Worm (Caenorhabditis elegans) whole organism, late embryonic: ENCODE measurements around the gene C05E11.3.
A peak's percentile ranks its signal among the peaks of the same experiment; 100 is the strongest.

Experiments
- C08G9.2 ChIP-seq: sonication (generic microtip); optimal IDR thresholded peaks from 2 replicates; lab custom pipeline; 2016; ENCODE audit warnings: mild to moderate bottlenecking, missing genetic modification characterization, moderate library complexity, missing compliant biosample characterization
- C38D4.7 ChIP-seq: fragments of 200-800 bp; sonication (Bioruptor generic); optimal IDR thresholded peaks from 2 replicates; lab custom pipeline; 2018; ENCODE audit warnings: mild to moderate bottlenecking, missing genetic modification characterization, moderate library complexity, missing compliant biosample characterization
- F13H6.1 ChIP-seq: sonication (generic microtip); optimal IDR thresholded peaks from 2 replicates; lab custom pipeline; 2016; ENCODE audit warnings: missing genetic modification characterization, missing compliant biosample characterization
- K02D7.2 ChIP-seq: sonication (generic microtip); optimal IDR thresholded peaks from 2 replicates; lab custom pipeline; 2017; ENCODE audit warnings: mild to moderate bottlenecking, missing genetic modification characterization, missing compliant biosample characterization
- T23F11.4 ChIP-seq: fragments of 200-800 bp; sonication (Bioruptor generic); optimal IDR thresholded peaks from 2 replicates; lab custom pipeline; 2018; ENCODE audit warnings: mild to moderate bottlenecking, missing genetic modification characterization, missing compliant biosample characterization
- Y22D7AL.16 ChIP-seq: sonication (generic microtip); optimal IDR thresholded peaks from 2 replicates; lab custom pipeline; 2016; ENCODE audit warnings: missing genetic modification characterization, missing compliant biosample characterization
- ahr-1 ChIP-seq: sonication (generic microtip); optimal IDR thresholded peaks from 2 replicates; lab custom pipeline; 2016; ENCODE audit warnings: missing genetic modification characterization, missing compliant biosample characterization
- ceh-14 ChIP-seq: sonication (generic microtip); optimal IDR thresholded peaks from 2 replicates; lab custom pipeline; 2016; ENCODE audit warnings: missing genotype, missing genetic modification characterization, missing compliant biosample characterization
- ceh-18 ChIP-seq: sonication (generic microtip); optimal IDR thresholded peaks from 2 replicates; lab custom pipeline; 2016; ENCODE audit warnings: missing genetic modification characterization, missing compliant biosample characterization
- ceh-19 ChIP-seq: fragments of 200-800 bp; sonication (Bioruptor generic); optimal IDR thresholded peaks from 2 replicates; lab custom pipeline; 2018; ENCODE audit warnings: mild to moderate bottlenecking, missing genetic modification characterization, missing compliant biosample characterization
- ceh-2 ChIP-seq: sonication (generic microtip); optimal IDR thresholded peaks from 2 replicates; lab custom pipeline; 2016; ENCODE audit warnings: missing genotype, missing genetic modification characterization, missing compliant biosample characterization
- ceh-24 ChIP-seq: sonication (generic microtip); optimal IDR thresholded peaks from 2 replicates; lab custom pipeline; 2016; ENCODE audit warnings: mild to moderate bottlenecking, missing genetic modification characterization, missing compliant biosample characterization
- ceh-31 ChIP-seq: sonication (generic microtip); optimal IDR thresholded peaks from 2 replicates; lab custom pipeline; 2016; ENCODE audit warnings: missing genetic modification characterization, missing compliant biosample characterization
- ceh-34 ChIP-seq: sonication (generic microtip); optimal IDR thresholded peaks from 2 replicates; lab custom pipeline; 2016; ENCODE audit warnings: mild to moderate bottlenecking, missing genetic modification characterization, missing compliant biosample characterization
- ceh-45 ChIP-seq: fragments of 200-800 bp; sonication (Bioruptor generic); IDR thresholded peaks from 2 replicates; pipeline ENCODE4 v1.3.6; 2022; ENCODE audit warnings: missing genetic modification reagents, missing genetic modification characterization, missing compliant biosample characterization
- ceh-48 ChIP-seq: sonication (generic microtip); optimal IDR thresholded peaks from 2 replicates; lab custom pipeline; 2016; ENCODE audit warnings: missing genetic modification characterization, inconsistent platforms, missing compliant biosample characterization
- ceh-6 ChIP-seq: fragments of 200-800 bp; sonication (Bioruptor generic); optimal IDR thresholded peaks from 2 replicates; lab custom pipeline; 2018; ENCODE audit warnings: mild to moderate bottlenecking, missing genetic modification characterization, missing compliant biosample characterization
- che-1 ChIP-seq: sonication (generic microtip); optimal IDR thresholded peaks from 2 replicates; lab custom pipeline; 2016; ENCODE audit warnings: mild to moderate bottlenecking, missing genetic modification characterization, missing compliant biosample characterization
- dve-1 ChIP-seq: sonication (generic microtip); optimal IDR thresholded peaks from 2 replicates; lab custom pipeline; 2017; ENCODE audit warnings: antibody characterized with exemption, mild to moderate bottlenecking, missing genetic modification characterization, missing compliant biosample characterization
- eyg-1 ChIP-seq: sonication (generic microtip); optimal IDR thresholded peaks from 2 replicates; lab custom pipeline; 2016; ENCODE audit warnings: missing genotype, missing genetic modification characterization, missing compliant biosample characterization
- gmeb-2 ChIP-seq: sonication (generic microtip); optimal IDR thresholded peaks from 2 replicates; lab custom pipeline; 2016; ENCODE audit warnings: missing genetic modification characterization, inconsistent platforms, missing compliant biosample characterization
- hlh-13 ChIP-seq: fragments of 200-800 bp; sonication (Bioruptor generic); optimal IDR thresholded peaks from 2 replicates; lab custom pipeline; 2018; ENCODE audit warnings: mild to moderate bottlenecking, missing genetic modification characterization, missing compliant biosample characterization
- hlh-30 ChIP-seq: sonication (generic microtip); optimal IDR thresholded peaks from 2 replicates; lab custom pipeline; 2017; ENCODE audit warnings: antibody characterized with exemption, missing genetic modification characterization, missing compliant biosample characterization; ENCODE audit not compliant: insufficient read depth
- lin-11 ChIP-seq: fragments of 200-800 bp; sonication (Bioruptor generic); optimal IDR thresholded peaks from 2 replicates; lab custom pipeline; 2018; ENCODE audit warnings: mild to moderate bottlenecking, missing genetic modification characterization, missing compliant biosample characterization
- mec-3 ChIP-seq: sonication (generic microtip); optimal IDR thresholded peaks from 2 replicates; lab custom pipeline; 2016; ENCODE audit warnings: borderline replicate concordance, missing genetic modification characterization, missing compliant biosample characterization
- nfya-1 ChIP-seq: sonication (generic microtip); optimal IDR thresholded peaks from 2 replicates; lab custom pipeline; 2017; ENCODE audit warnings: missing genetic modification characterization, mild to moderate bottlenecking, missing compliant biosample characterization, antibody characterized with exemption, moderate library complexity
- pat-9 ChIP-seq: fragments of 200-800 bp; sonication (Bioruptor generic); optimal IDR thresholded peaks from 2 replicates; lab custom pipeline; 2018; ENCODE audit warnings: mild to moderate bottlenecking, missing genetic modification characterization, moderate library complexity, missing compliant biosample characterization
- pha-2 ChIP-seq: sonication (generic microtip); optimal IDR thresholded peaks from 2 replicates; lab custom pipeline; 2017; ENCODE audit warnings: mild to moderate bottlenecking, missing genetic modification characterization, missing compliant biosample characterization
- ref-2 ChIP-seq: sonication (generic microtip); optimal IDR thresholded peaks from 2 replicates; lab custom pipeline; 2016; ENCODE audit warnings: missing genetic modification characterization, missing compliant biosample characterization
- rnt-1 ChIP-seq: sonication (generic microtip); optimal IDR thresholded peaks from 2 replicates; lab custom pipeline; 2016; ENCODE audit warnings: missing genetic modification characterization, missing compliant biosample characterization
- sdc-2 ChIP-seq: sonication (generic microtip); optimal IDR thresholded peaks from 2 replicates; lab custom pipeline; 2016; ENCODE audit warnings: missing genotype, missing genetic modification characterization, missing compliant biosample characterization
- sox-2 ChIP-seq: fragments of 200-800 bp; sonication (Bioruptor generic); IDR thresholded peaks from 2 replicates; pipeline ENCODE4 v1.3.6; 2022; ENCODE audit warnings: missing genetic modification reagents, missing genetic modification characterization, missing compliant biosample characterization
- sox-4 ChIP-seq: sonication (generic microtip); optimal IDR thresholded peaks from 2 replicates; lab custom pipeline; 2017; ENCODE audit warnings: mild to moderate bottlenecking, missing genetic modification characterization, inconsistent platforms, missing compliant biosample characterization
- tbx-2 ChIP-seq: sonication (generic microtip); optimal IDR thresholded peaks from 2 replicates; lab custom pipeline; 2016; ENCODE audit warnings: missing genetic modification characterization, missing compliant biosample characterization
- unc-42 ChIP-seq: sonication (generic microtip); optimal IDR thresholded peaks from 2 replicates; lab custom pipeline; 2016; ENCODE audit warnings: missing genotype, missing genetic modification characterization, missing compliant biosample characterization
- unc-55 ChIP-seq: sonication (generic microtip); optimal IDR thresholded peaks from 2 replicates; lab custom pipeline; 2017; ENCODE audit warnings: missing biosample characterization, missing genetic modification reagents, missing genetic modification characterization
- zip-5 ChIP-seq: sonication (generic microtip); optimal IDR thresholded peaks from 2 replicates; lab custom pipeline; 2016; ENCODE audit warnings: missing genetic modification characterization, missing compliant biosample characterization
- ztf-16 ChIP-seq: sonication (generic microtip); optimal IDR thresholded peaks from 2 replicates; lab custom pipeline; 2017; ENCODE audit warnings: missing genetic modification characterization, missing compliant biosample characterization

C05E11.3 gene

ce11 chrX:4600987-4601386 is 22.9 kb downstream of the C05E11.3 start:
- TF ChIP-seq eyg-1 (tag; lab: Kevin White, UChicago) (no peak), hlh-13 (GFP tag; lab: Kevin White, UChicago) (no peak), sox-4 (tag; lab: Kevin White, UChicago) (no peak), C08G9.2 (tag; lab: Kevin White, UChicago) (no peak), mec-3 (no peak), ceh-45 (GFP tag; lab: Robert Waterston, UW) (no peak), dve-1 (no peak)

ce11 chrX:4604185-4604584 is 26.1 kb downstream of the C05E11.3 start:
- TF ChIP-seq che-1 (tag; lab: Kevin White, UChicago) (no peak), gmeb-2 (tag; lab: Kevin White, UChicago) (no peak), pat-9 (tag; lab: Kevin White, UChicago) (no peak), lin-11 (tag; lab: Kevin White, UChicago) (no peak)

ce11 chrX:4605828-4606227 is 27.8 kb downstream of the C05E11.3 start, which contains the start of gene spat-3:
spat-3 (minus strand) TSS chrX:4605928.
- TF ChIP-seq ceh-34 (tag; lab: Kevin White, UChicago), result no peak
- no peak for TF ChIP-seq zip-5 (tag; lab: Kevin White, UChicago)

ce11 chrX:4606389-4606880 is 28.4 kb downstream of the C05E11.3 start:
- peak; percentile 54 for TF ChIP-seq ref-2
- TF ChIP-seq unc-55 (GFP tag; lab: Kevin White, UChicago), result peak; percentile 41
- TF ChIP-seq ceh-2, result peak; percentile 32
- peak; percentile 51 for TF ChIP-seq sdc-2
- TF ChIP-seq K02D7.2, result peak; percentile 36
- TF ChIP-seq ceh-48 (tag; lab: Kevin White, UChicago), result peak; percentile 32
- peak; percentile 56 for TF ChIP-seq rnt-1
- TF ChIP-seq ahr-1, result peak; percentile 13
- peak; percentile 53 for TF ChIP-seq tbx-2 (tag; lab: Kevin White, UChicago)
- TF ChIP-seq ceh-14 (tag; lab: Kevin White, UChicago), result peak; percentile 21
- TF ChIP-seq ceh-45 (GFP tag; lab: Robert Waterston, UW), result 0 out of 2 replicates have a peak, but pooled peaks have one; percentile 41
- TF ChIP-seq gmeb-2 (tag; lab: Kevin White, UChicago), result peak; percentile 73
- TF ChIP-seq T23F11.4 (GFP tag; lab: Kevin White, UChicago), result peak; percentile 87
- peak; percentile 85 for TF ChIP-seq ceh-19 (GFP tag; lab: Kevin White, UChicago)
- peak; percentile 57 for TF ChIP-seq ztf-16 (tag; lab: Kevin White, UChicago)
- peak; percentile 73 for TF ChIP-seq sox-4 (tag; lab: Kevin White, UChicago)
- TF ChIP-seq ceh-34 (tag; lab: Kevin White, UChicago), result peak; percentile 56
- TF ChIP-seq ceh-6 (GFP tag; lab: Kevin White, UChicago), result peak; percentile 80
- TF ChIP-seq hlh-30, result peak; percentile 8
- TF ChIP-seq F13H6.1 (tag; lab: Kevin White, UChicago), result peak; percentile 39
- peak; percentile 48 for TF ChIP-seq nfya-1 (tag; lab: Kevin White, UChicago)
- peak; percentile 86 for TF ChIP-seq ceh-18 (tag; lab: Kevin White, UChicago)
- TF ChIP-seq che-1 (tag; lab: Kevin White, UChicago), result peak; percentile 61
- peak; percentile 9 for TF ChIP-seq hlh-13 (GFP tag; lab: Kevin White, UChicago)
- TF ChIP-seq sox-2 (GFP tag; lab: Robert Waterston, UW), result peak; percentile 14; the same call in 1 of the 2 replicates
- peak; percentile 51 for TF ChIP-seq lin-11 (tag; lab: Kevin White, UChicago)
- peak; percentile 37 for TF ChIP-seq ceh-24 (tag; lab: Kevin White, UChicago)
- peak; percentile 72 for TF ChIP-seq pha-2 (tag; lab: Kevin White, UChicago)
- TF ChIP-seq C38D4.7, result peak; percentile 63
- TF ChIP-seq unc-42 (tag; lab: Kevin White, UChicago), result peak; percentile 72
- peak; percentile 86 for TF ChIP-seq pat-9 (tag; lab: Kevin White, UChicago)
- peak; percentile 44 for TF ChIP-seq Y22D7AL.16 (tag; lab: Kevin White, UChicago)
- peak; percentile 70 for TF ChIP-seq ceh-31 (tag; lab: Kevin White, UChicago)
